Fruit fly (Drosophila melanogaster) whole organism: ENCODE results near the gene CG32373.

ENCODE experiments used
- CG8478 ChIP-seq: fragments of >200 bp; optimal IDR thresholded peaks from 2 replicates; lab custom pipeline; 2018; ENCODE audit warnings: inconsistent platforms
- Dll ChIP-seq: fragments of >200 bp; optimal IDR thresholded peaks from 2 replicates; lab custom pipeline; 2017
- EcR ChIP-seq, 2 experiments: fragments of >200 bp; optimal IDR thresholded peaks; 2 replicates each; lab custom pipeline; 2017; ENCODE audit warnings: missing biosample characterization in 2 of 2, missing genetic modification characterization in 2 of 2, missing genetic modification reagents in 2 of 2
- pan ChIP-seq: fragments of >200 bp; optimal IDR thresholded peaks from 2 replicates; lab custom pipeline; 2017
- psq ChIP-seq: fragments of >200 bp; optimal IDR thresholded peaks from 2 replicates; lab custom pipeline; 2017
- usp ChIP-seq: fragments of >200 bp; optimal IDR thresholded peaks from 2 replicates; lab custom pipeline; 2017; ENCODE audit warnings: missing biosample characterization, missing genetic modification characterization, mixed read lengths

CG32373 gene

dm6 chr3L:7786263-7786662, 135.9 kb downstream of the CG32373 start:
- TF ChIP-seq usp (GFP tag; lab: Kevin White, UChicago) = no peak
- TF ChIP-seq CG8478 (lab: Kevin White, UChicago) = no peak
- TF ChIP-seq EcR (GFP tag; optimal IDR thresholded peaks at IDR 0.05; lab: Kevin White, UChicago) = no peak
- no peak for TF ChIP-seq Dll (lab: Kevin White, UChicago)
- no peak for TF ChIP-seq pan
- TF ChIP-seq psq (lab: Kevin White, UChicago) = no peak

dm6 chr3L:7786989-7787388, 136.6 kb downstream of the CG32373 start:
- no peak for TF ChIP-seq Dll (lab: Kevin White, UChicago)
- TF ChIP-seq psq (lab: Kevin White, UChicago) = no peak
- TF ChIP-seq EcR (GFP tag; optimal IDR thresholded peaks at IDR 0.05; lab: Kevin White, UChicago) = no peak
- no peak for TF ChIP-seq pan
- TF ChIP-seq usp (GFP tag; lab: Kevin White, UChicago) = no peak
- no peak for TF ChIP-seq CG8478 (lab: Kevin White, UChicago)

- TF ChIP-seq CG8478 (lab: Kevin White, UChicago) (no peak), pan (no peak), psq (lab: Kevin White, UChicago) (no peak), usp (GFP tag; lab: Kevin White, UChicago) (no peak), Dll (lab: Kevin White, UChicago) (no peak), EcR (GFP tag; optimal IDR thresholded peaks at IDR 0.05; lab: Kevin White, UChicago) (no peak)
Observed at dm6 chr3L:7787788-7788406, 137.5 kb downstream of the CG32373 start.

dm6 chr3L:7790224-7790623, 139.9 kb downstream of the CG32373 start:
- TF ChIP-seq EcR (GFP tag; optimal IDR thresholded peaks at IDR 0.05; lab: Kevin White, UChicago) (no peak), psq (lab: Kevin White, UChicago) (no peak), pan (no peak), CG8478 (lab: Kevin White, UChicago) (no peak), Dll (lab: Kevin White, UChicago) (no peak), usp (GFP tag; lab: Kevin White, UChicago) (no peak)

dm6 chr3L:7792249-7792648, 141.9 kb downstream of the CG32373 start:
- TF ChIP-seq EcR (GFP tag; optimal IDR thresholded peaks at IDR 0.05; lab: Kevin White, UChicago) (no peak), usp (GFP tag; lab: Kevin White, UChicago) (no peak), CG8478 (lab: Kevin White, UChicago) (no peak), Dll (lab: Kevin White, UChicago) (no peak)

DNA sequence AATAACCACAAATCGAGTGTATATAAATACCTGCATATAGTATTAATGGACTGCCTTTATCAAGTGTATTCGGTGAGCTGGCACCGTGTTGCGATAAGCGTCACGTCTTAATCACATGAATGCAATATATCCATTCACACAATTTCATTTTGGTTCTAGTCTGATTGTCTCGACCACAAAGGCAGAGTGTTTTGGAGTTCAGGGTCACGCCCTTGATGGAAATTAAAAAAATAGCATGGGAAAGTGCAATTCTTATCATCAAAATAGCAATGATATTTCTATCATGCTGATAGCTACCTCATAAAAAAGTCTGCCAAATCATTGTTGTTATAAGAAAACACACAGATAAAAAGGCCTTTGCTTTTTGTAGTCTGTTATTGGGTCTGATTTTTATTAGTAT, 142.4 kb downstream of the CG32373 start:
- TF ChIP-seq CG8478 (lab: Kevin White, UChicago) = no peak
- TF ChIP-seq pan = no peak
- TF ChIP-seq psq (lab: Kevin White, UChicago) = no peak
- no peak for TF ChIP-seq Dll (lab: Kevin White, UChicago)
- TF ChIP-seq EcR (GFP tag; optimal IDR thresholded peaks at IDR 0.05; lab: Kevin White, UChicago) = no peak
- TF ChIP-seq usp (GFP tag; lab: Kevin White, UChicago) = no peak

dm6 chr3L:7801308-7801893, 151.1 kb downstream of the CG32373 start:
- TF ChIP-seq pan = no peak
- no peak for TF ChIP-seq psq (lab: Kevin White, UChicago)
- no peak for TF ChIP-seq usp (GFP tag; lab: Kevin White, UChicago)

DNA sequence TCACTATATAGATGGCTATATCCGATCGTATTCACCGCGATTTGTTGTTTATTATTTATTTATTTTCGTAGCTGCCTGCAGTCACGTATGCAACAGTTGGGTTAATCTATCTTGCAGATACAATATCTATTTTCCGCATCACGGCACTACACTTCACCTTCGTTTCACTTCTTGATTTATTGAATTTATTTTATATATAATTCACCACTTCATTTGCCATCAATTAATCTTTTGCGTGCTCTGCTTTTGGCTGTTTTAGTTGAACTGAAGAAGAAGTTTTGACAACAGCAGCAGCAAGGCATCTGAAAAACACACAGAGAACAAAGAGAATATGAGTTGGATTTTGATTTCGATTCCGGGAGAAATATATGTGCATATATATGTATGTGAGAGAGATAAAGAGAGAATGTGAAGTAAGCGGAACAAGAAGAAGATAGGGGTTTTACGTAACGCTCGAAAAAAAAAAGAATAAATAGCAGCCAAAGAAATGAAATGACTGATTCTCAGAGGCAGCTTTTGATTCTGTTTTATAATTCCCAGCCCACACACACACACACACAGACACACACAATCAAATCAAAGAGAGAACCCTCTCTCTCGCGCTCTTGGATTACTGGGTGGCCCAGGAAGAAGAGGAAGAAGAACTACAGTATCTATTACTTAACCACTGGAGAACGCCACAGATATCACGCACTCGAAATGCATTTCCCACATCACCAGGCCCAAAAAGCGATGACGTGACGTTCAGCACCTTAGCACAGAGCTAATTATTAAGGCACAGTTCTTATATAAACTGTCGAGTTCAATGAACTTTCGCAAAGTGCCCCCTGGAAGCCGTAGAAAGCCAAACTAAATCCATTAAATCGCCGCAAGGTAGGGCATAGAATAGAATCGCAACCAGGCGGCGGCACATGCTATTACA, 154.3 kb downstream of the CG32373 start:
- TF ChIP-seq Dll (lab: Kevin White, UChicago) (no peak), usp (GFP tag; lab: Kevin White, UChicago) (no peak), psq (lab: Kevin White, UChicago) (no peak), EcR (GFP tag; optimal IDR thresholded peaks at IDR 0.05; lab: Kevin White, UChicago) (peak; percentile 87 to 88)

DNA sequence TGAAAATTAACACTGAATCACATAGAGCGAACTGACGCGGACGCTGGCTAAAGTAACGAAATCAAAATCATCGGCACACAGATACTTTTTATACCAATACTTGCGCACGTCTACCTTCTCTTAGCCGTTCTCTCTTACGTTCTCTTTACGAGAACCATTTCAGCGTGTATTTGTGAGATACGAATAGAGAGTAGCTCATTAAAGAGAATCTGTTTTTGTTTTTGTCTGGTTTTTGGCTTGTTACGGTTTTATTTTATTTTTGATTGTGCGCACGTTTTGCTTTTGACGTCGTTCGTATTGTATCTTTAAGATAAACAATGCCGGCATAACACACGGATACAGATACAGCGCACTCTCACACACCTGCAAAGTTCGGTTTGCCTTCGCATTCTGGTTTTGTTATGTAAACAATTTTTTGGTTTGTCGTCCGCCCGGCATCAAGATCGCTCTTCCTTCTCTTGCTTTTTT, 155.0 kb downstream of the CG32373 start:
- TF ChIP-seq EcR (GFP tag; optimal IDR thresholded peaks at IDR 0.05; lab: Kevin White, UChicago) (no peak), psq (lab: Kevin White, UChicago) (no peak), Dll (lab: Kevin White, UChicago) (no peak), CG8478 (lab: Kevin White, UChicago) (no peak), usp (GFP tag; lab: Kevin White, UChicago) (no peak), pan (no peak)

- TF ChIP-seq EcR (GFP tag; optimal IDR thresholded peaks at IDR 0.05; lab: Kevin White, UChicago) (peak in 1 of 2 experiments; percentile 47), usp (GFP tag; lab: Kevin White, UChicago) (no peak)
Observed at dm6 chr3L:7806503-7807216, 156.3 kb downstream of the CG32373 start.
